Worm (Caenorhabditis elegans): ENCODE data around the gene glt-6.

DNA sequence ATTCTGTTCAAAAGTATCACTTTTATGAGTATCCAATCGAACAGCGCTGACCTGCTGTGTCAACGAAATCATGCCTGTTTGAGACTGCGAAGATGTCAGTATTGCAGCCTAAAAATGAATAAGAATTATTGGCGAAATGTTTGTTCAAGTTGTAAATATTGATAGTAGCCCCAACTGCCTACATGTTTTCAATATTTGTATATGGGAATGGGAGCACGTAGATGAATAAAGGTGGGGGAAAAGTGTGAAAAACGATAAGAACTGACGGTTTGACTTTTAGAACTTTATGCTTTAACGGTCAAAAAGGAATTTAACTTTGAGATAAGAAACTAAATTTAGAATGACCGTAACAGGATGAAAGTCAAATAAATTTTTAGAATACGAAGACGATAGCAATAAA, 16.8 kb downstream of the glt-6 start:
- TF ChIP-seq ama-1 (optimal IDR thresholded peaks at IDR 0.05) (no peak), flt-1 (GFP tag; IDR thresholded peaks at IDR 0.05) (no peak), tbx-11 (GFP tag; IDR thresholded peaks at IDR 0.05) (no peak), tbx-37 (GFP tag; conservative IDR thresholded peaks at IDR 0.05) (no peak), hmbx-1 (tag; optimal IDR thresholded peaks at IDR 0.05) (no peak), ceh-36 (tag; optimal IDR thresholded peaks at IDR 0.05) (no peak), hmg-4 (GFP tag; optimal IDR thresholded peaks at IDR 0.05) (no peak), F13C5.2 (tag; optimal IDR thresholded peaks at IDR 0.05) (no peak)

Measured in whole organism, early embryonic.